Worm (Caenorhabditis elegans) whole organism, early embryonic: ENCODE results near the gene ZK930.2.

Experiments used
- B0310.2 ChIP-seq: sonication (generic microtip); optimal IDR thresholded peaks from 2 replicates; lab custom pipeline; 2016; ENCODE audit warnings: mild to moderate bottlenecking, missing genetic modification characterization, missing compliant biosample characterization
- F13C5.2 ChIP-seq: sonication (generic microtip); optimal IDR thresholded peaks from 2 replicates; lab custom pipeline; 2017; ENCODE audit warnings: mild to moderate bottlenecking, missing genetic modification characterization, inconsistent platforms, missing compliant biosample characterization
- aly-1 ChIP-seq: sonication (generic microtip); optimal IDR thresholded peaks from 2 replicates; lab custom pipeline; 2016; ENCODE audit warnings: missing genetic modification characterization, missing compliant biosample characterization
- ama-1 ChIP-seq: fragments of 150-350 bp; optimal IDR thresholded peaks from 2 replicates; lab custom pipeline; 2014
- ceh-13 ChIP-seq: fragments of 200-800 bp; sonication (Bioruptor generic); optimal IDR thresholded peaks from 2 replicates; lab custom pipeline; 2018; ENCODE audit warnings: mild to moderate bottlenecking, missing genetic modification characterization, missing compliant biosample characterization
- ceh-36 ChIP-seq: sonication (generic microtip); optimal IDR thresholded peaks from 2 replicates; lab custom pipeline; 2016; ENCODE audit warnings: missing genetic modification characterization, inconsistent platforms, missing compliant biosample characterization
- ets-7 ChIP-seq: sonication (generic microtip); optimal IDR thresholded peaks from 2 replicates; lab custom pipeline; 2016; ENCODE audit warnings: missing genotype, missing genetic modification characterization, missing compliant biosample characterization
- flt-1 ChIP-seq: fragments of 200-800 bp; sonication (Bioruptor generic); IDR thresholded peaks from 2 replicates; pipeline ENCODE4 v1.3.6; 2022; ENCODE audit warnings: missing genetic modification characterization, missing compliant biosample characterization
- hmbx-1 ChIP-seq: sonication (generic microtip); optimal IDR thresholded peaks from 2 replicates; lab custom pipeline; 2016; ENCODE audit warnings: mild to moderate bottlenecking, missing genetic modification characterization, missing compliant biosample characterization
- hmg-4 ChIP-seq: fragments of 200-800 bp; sonication (Bioruptor generic); optimal IDR thresholded peaks from 2 replicates; lab custom pipeline; 2018; ENCODE audit warnings: mild to moderate bottlenecking, missing genetic modification characterization, missing compliant biosample characterization
- hnd-1 ChIP-seq: sonication (generic microtip); optimal IDR thresholded peaks from 2 replicates; lab custom pipeline; 2016; ENCODE audit warnings: missing genetic modification characterization, missing compliant biosample characterization
- pes-1 ChIP-seq: fragments of 200-800 bp; sonication (Bioruptor generic); IDR thresholded peaks from 2 replicates; pipeline ENCODE4 v1.3.6; 2022; ENCODE audit warnings: missing genetic modification reagents, missing genetic modification characterization, missing compliant biosample characterization
- scrt-1 ChIP-seq: fragments of 200-800 bp; sonication (Bioruptor generic); IDR thresholded peaks from 2 replicates; pipeline ENCODE4 v1.3.6; 2022; ENCODE audit warnings: missing genetic modification characterization, missing compliant biosample characterization
- sea-1 ChIP-seq: fragments of 200-800 bp; sonication (Bioruptor generic); conservative IDR thresholded peaks from 2 replicates; pipeline ENCODE4 v1.3.6; 2022; ENCODE audit warnings: missing genetic modification characterization, missing compliant biosample characterization
- tbx-11 ChIP-seq: fragments of 200-800 bp; sonication (Bioruptor generic); IDR thresholded peaks from 2 replicates; pipeline ENCODE4 v1.3.6; 2022; ENCODE audit warnings: missing genetic modification characterization, missing compliant biosample characterization
- tbx-37 ChIP-seq: fragments of 200-800 bp; sonication (Bioruptor generic); conservative IDR thresholded peaks from 2 replicates; pipeline ENCODE4 v1.3.6; 2022; ENCODE audit warnings: missing genetic modification reagents, missing genetic modification characterization, missing compliant biosample characterization
- tra-4 ChIP-seq: sonication (generic microtip); optimal IDR thresholded peaks from 2 replicates; lab custom pipeline; 2017; ENCODE audit warnings: missing genetic modification characterization, missing compliant biosample characterization

The ZK930.2 gene

ce11 chrII:11844984-11845383 is 48.2 kb downstream of the ZK930.2 start:
- TF ChIP-seq tra-4 (tag; lab: Kevin White, UChicago): no peak
- TF ChIP-seq B0310.2: no peak
- TF ChIP-seq ceh-13 (GFP tag; lab: Kevin White, UChicago): no peak
- no peak for TF ChIP-seq sea-1 (GFP tag; lab: Robert Waterston, UW)
- TF ChIP-seq tbx-37: no peak
- TF ChIP-seq hmg-4 (GFP tag; lab: Kevin White, UChicago): no peak
- TF ChIP-seq pes-1 (GFP tag; lab: Robert Waterston, UW): no peak
- TF ChIP-seq ets-7 (tag; lab: Kevin White, UChicago): no peak
- TF ChIP-seq flt-1 (GFP tag; lab: Robert Waterston, UW): no peak
- TF ChIP-seq ceh-36 (tag; lab: Kevin White, UChicago): no peak
- no peak for TF ChIP-seq aly-1 (tag; lab: Kevin White, UChicago)
- no peak for TF ChIP-seq scrt-1 (GFP tag; lab: Robert Waterston, UW)
- TF ChIP-seq ama-1 (lab: Kevin White, UChicago): no peak
- TF ChIP-seq hmbx-1 (tag; lab: Kevin White, UChicago): no peak
- TF ChIP-seq F13C5.2: no peak
- TF ChIP-seq hnd-1 (tag; lab: Kevin White, UChicago): no peak
- no peak for TF ChIP-seq tbx-11

- no peak for TF ChIP-seq tbx-11
- no peak for TF ChIP-seq hnd-1 (tag; lab: Kevin White, UChicago)
- no peak for TF ChIP-seq scrt-1 (GFP tag; lab: Robert Waterston, UW)
- TF ChIP-seq F13C5.2: no peak
- TF ChIP-seq ceh-36 (tag; lab: Kevin White, UChicago): no peak
- no peak for TF ChIP-seq tbx-37
- no peak for TF ChIP-seq B0310.2
- TF ChIP-seq tra-4 (tag; lab: Kevin White, UChicago): no peak
- no peak for TF ChIP-seq ceh-13 (GFP tag; lab: Kevin White, UChicago)
- no peak for TF ChIP-seq hmbx-1 (tag; lab: Kevin White, UChicago)
- no peak for TF ChIP-seq aly-1 (tag; lab: Kevin White, UChicago)
- TF ChIP-seq hmg-4 (GFP tag; lab: Kevin White, UChicago): no peak
- TF ChIP-seq ets-7 (tag; lab: Kevin White, UChicago): no peak
- TF ChIP-seq sea-1 (GFP tag; lab: Robert Waterston, UW): no peak
- no peak for TF ChIP-seq pes-1 (GFP tag; lab: Robert Waterston, UW)
- no peak for TF ChIP-seq flt-1 (GFP tag; lab: Robert Waterston, UW)
- no peak for TF ChIP-seq ama-1 (lab: Kevin White, UChicago)
These were observed 49.2 kb downstream of the ZK930.2 start for ce11 chrII:11844072-11844471.

- TF ChIP-seq tbx-37 (no peak), aly-1 (tag; lab: Kevin White, UChicago) (no peak), scrt-1 (GFP tag; lab: Robert Waterston, UW) (no peak), ceh-36 (tag; lab: Kevin White, UChicago) (no peak), F13C5.2 (no peak), hmbx-1 (tag; lab: Kevin White, UChicago) (no peak), pes-1 (GFP tag; lab: Robert Waterston, UW) (no peak)
These were observed 49.8 kb downstream of the ZK930.2 start for ce11 chrII:11843441-11843840.

ce11 chrII:11842766-11843165 is 50.5 kb downstream of the ZK930.2 start:
- TF ChIP-seq ets-7 (tag; lab: Kevin White, UChicago) (no peak), hmg-4 (GFP tag; lab: Kevin White, UChicago) (no peak), tbx-11 (no peak), ceh-13 (GFP tag; lab: Kevin White, UChicago) (no peak), tra-4 (tag; lab: Kevin White, UChicago) (no peak)

ce11 chrII:11842317-11842716 is 50.9 kb downstream of the ZK930.2 start, which contains the start of gene T27D12.1:
Gene T27D12.1, plus strand, starts transcription at chrII:11842617.
- no peak for TF ChIP-seq tra-4 (tag; lab: Kevin White, UChicago)
- TF ChIP-seq ceh-13 (GFP tag; lab: Kevin White, UChicago): no peak
- TF ChIP-seq B0310.2: no peak
- TF ChIP-seq pes-1 (GFP tag; lab: Robert Waterston, UW): no peak
- TF ChIP-seq sea-1 (GFP tag; lab: Robert Waterston, UW): no peak
- no peak for TF ChIP-seq ets-7 (tag; lab: Kevin White, UChicago)

- TF ChIP-seq ceh-36 (tag; lab: Kevin White, UChicago) (no peak), tra-4 (tag; lab: Kevin White, UChicago) (no peak), ceh-13 (GFP tag; lab: Kevin White, UChicago) (no peak), sea-1 (GFP tag; lab: Robert Waterston, UW) (no peak), pes-1 (GFP tag; lab: Robert Waterston, UW) (no peak), hmbx-1 (tag; lab: Kevin White, UChicago) (no peak), flt-1 (GFP tag; lab: Robert Waterston, UW) (no peak), ets-7 (tag; lab: Kevin White, UChicago) (no peak), F13C5.2 (no peak), tbx-11 (no peak), ama-1 (lab: Kevin White, UChicago) (no peak), scrt-1 (GFP tag; lab: Robert Waterston, UW) (no peak), hnd-1 (tag; lab: Kevin White, UChicago) (no peak)
These were observed 51.6 kb downstream of the ZK930.2 start for ce11 chrII:11841653-11842052.
